Worm (Caenorhabditis elegans) whole organism, mixed stage, embryonic: Measurements from ENCODE around the gene mmcm-1.
"Not testable (repeated sequence)": the region's sequence is repeated elsewhere in the genome, so short reads cannot be mapped to it uniquely, and the experiment has no call there.

ENCODE experiments used
- ceh-39 ChIP-seq: fragments of 150-350 bp; optimal IDR thresholded peaks from 2 replicates; lab custom pipeline; 2014; ENCODE audit warnings: missing biosample characterization, missing genetic modification characterization
- elt-3 ChIP-seq: fragments of 150-350 bp; optimal IDR thresholded peaks from 2 replicates; lab custom pipeline; 2014; ENCODE audit warnings: missing biosample characterization, missing genetic modification characterization
- flh-1 ChIP-seq: fragments of 200-800 bp; sonication (Bioruptor generic); optimal IDR thresholded peaks from 2 replicates; lab custom pipeline; 2018; ENCODE audit warnings: mild to moderate bottlenecking, missing genetic modification characterization, moderate library complexity, missing compliant biosample characterization
- lin-13 ChIP-seq: fragments of 150-350 bp; optimal IDR thresholded peaks from 2 replicates; lab custom pipeline; 2014; ENCODE audit warnings: missing biosample characterization, missing genetic modification characterization
- mep-1 ChIP-seq: fragments of 150-350 bp; optimal IDR thresholded peaks from 2 replicates; lab custom pipeline; 2017; ENCODE audit warnings: missing biosample characterization, missing genetic modification reagents, missing genetic modification characterization, inconsistent platforms
- nhr-12 ChIP-seq: fragments of 150-350 bp; optimal IDR thresholded peaks from 2 replicates; lab custom pipeline; 2014; ENCODE audit warnings: missing biosample characterization, missing genetic modification characterization
- nhr-2 ChIP-seq: fragments of 150-350 bp; optimal IDR thresholded peaks from 2 replicates; lab custom pipeline; 2014; ENCODE audit warnings: missing biosample characterization, missing genetic modification characterization
- nhr-28 ChIP-seq: fragments of 150-350 bp; optimal IDR thresholded peaks from 2 replicates; lab custom pipeline; 2014; ENCODE audit warnings: missing biosample characterization, missing genetic modification characterization
- pha-4 ChIP-seq: fragments of 150-350 bp; optimal IDR thresholded peaks from 2 replicates; lab custom pipeline; 2018; ENCODE audit warnings: missing biosample characterization, missing genetic modification reagents, missing genetic modification characterization
- snpc-4 ChIP-seq: fragments of 150-350 bp; optimal IDR thresholded peaks from 2 replicates; lab custom pipeline; 2014; ENCODE audit warnings: missing biosample characterization, missing genetic modification characterization

- TF ChIP-seq ceh-39 (tag; lab: Kevin White, UChicago); elt-3 (tag; lab: Kevin White, UChicago); mep-1 (tag; lab: Kevin White, UChicago); flh-1 (GFP tag; lab: Kevin White, UChicago); pha-4; nhr-28 (tag; lab: Kevin White, UChicago); nhr-12; nhr-2 (tag; lab: Kevin White, UChicago); lin-13 (tag; lab: Kevin White, UChicago); snpc-4 (tag; lab: Kevin White, UChicago): not testable (repeated sequence)
Observed at ce11 chrIII:3857007-3857406, 50.5 kb downstream of the mmcm-1 start.
